Worm (Caenorhabditis elegans): ENCODE measurements around the gene dpy-1.
"Not testable (repeated sequence)": the region's sequence is repeated elsewhere in the genome, so short reads cannot be mapped to it uniquely, and the experiment has no call there.

- not testable (repeated sequence) for TF ChIP-seq nhr-76, blmp-1, nhr-2, unc-39, elt-3, snpc-4, lsy-2, pha-4, ztf-11, mls-2, sptf-1, lin-13 (tag; optimal IDR thresholded peaks at IDR 0.05)
Measured at ce11 chrIII:2082519-2082918, 34.7 kb upstream of the dpy-1 start, which contains the start of gene cpt-3.
